Fruit fly (Drosophila melanogaster) whole organism, embryonic: ENCODE measurements around the gene Rab18.
A peak's percentile ranks its signal among the peaks of the same experiment; 100 is the strongest.

ENCODE experiments used
- Ada2b ChIP-seq: fragments of 200-800 bp; sonication (Bioruptor generic); IDR thresholded peaks from 2 replicates; pipeline ENCODE4 v1.3.6; 2022; ENCODE audit warnings: missing biosample characterization, missing genetic modification characterization
- Bteb2 ChIP-seq: fragments of 200-800 bp; sonication (Bioruptor generic); optimal IDR thresholded peaks from 2 replicates; lab custom pipeline; 2016; ENCODE audit warnings: missing biosample characterization, missing genetic modification characterization
- CG1024 ChIP-seq: fragments of 200-800 bp; sonication (Bioruptor generic); IDR thresholded peaks from 2 replicates; pipeline ENCODE4 v1.3.6; 2022; ENCODE audit warnings: missing biosample characterization, missing genetic modification characterization
- CG10366 ChIP-seq: fragments of 200-800 bp; sonication (Bioruptor generic); IDR thresholded peaks from 2 replicates; pipeline ENCODE4 v1.3.6; 2022; ENCODE audit warnings: missing biosample characterization, missing genetic modification characterization
- CG10979 ChIP-seq: fragments of 200-800 bp; sonication (Bioruptor generic); optimal IDR thresholded peaks from 2 replicates; lab custom pipeline; 2018; ENCODE audit warnings: missing biosample characterization, mild to moderate bottlenecking, missing genetic modification characterization, moderate library complexity
- CG11504 ChIP-seq: fragments of 200-800 bp; sonication (Bioruptor generic); optimal IDR thresholded peaks from 3 replicates; lab custom pipeline; 2019; ENCODE audit warnings: missing biosample characterization, mild to moderate bottlenecking, missing genetic modification characterization, moderate library complexity
- CG12236 ChIP-seq: fragments of 200-800 bp; sonication (Bioruptor generic); optimal IDR thresholded peaks from 2 replicates; lab custom pipeline; 2016; ENCODE audit warnings: missing biosample characterization, missing genetic modification characterization
- CG13296 ChIP-seq: fragments of 200-800 bp; sonication (Bioruptor generic); optimal IDR thresholded peaks from 3 replicates; lab custom pipeline; 2018; ENCODE audit warnings: missing biosample characterization, mild to moderate bottlenecking, missing genetic modification characterization
- CG14050 ChIP-seq: fragments of 200-800 bp; sonication (Bioruptor generic); IDR thresholded peaks from 3 replicates; pipeline ENCODE4 v1.3.6; 2022; ENCODE audit warnings: missing biosample characterization, missing genetic modification characterization
- CG14860 ChIP-seq: fragments of 200-800 bp; sonication (Bioruptor generic); IDR thresholded peaks from 3 replicates; pipeline ENCODE4 v1.3.6; 2022; ENCODE audit warnings: missing biosample characterization, missing genetic modification characterization; ENCODE audit not compliant: partially characterized antibody
- CG15269 ChIP-seq: fragments of 200-800 bp; sonication (Bioruptor generic); optimal IDR thresholded peaks from 2 replicates; lab custom pipeline; 2018; ENCODE audit warnings: missing biosample characterization, mild to moderate bottlenecking, missing genetic modification characterization, moderate library complexity
- CG15601 ChIP-seq: fragments of 200-800 bp; sonication (Bioruptor generic); optimal IDR thresholded peaks from 3 replicates; lab custom pipeline; 2019; ENCODE audit warnings: missing biosample characterization, mild to moderate bottlenecking, missing genetic modification characterization, moderate library complexity
- CG1602 ChIP-seq: fragments of 200-800 bp; sonication (Bioruptor generic); optimal IDR thresholded peaks from 3 replicates; lab custom pipeline; 2016; ENCODE audit warnings: missing biosample characterization, missing genetic modification characterization
- CG1603 ChIP-seq: fragments of 200-800 bp; sonication (Bioruptor generic); optimal IDR thresholded peaks from 2 replicates; lab custom pipeline; 2019; ENCODE audit warnings: missing biosample characterization, mild to moderate bottlenecking, missing genetic modification characterization, moderate library complexity
- CG17359 ChIP-seq: fragments of 200-800 bp; sonication (Bioruptor generic); optimal IDR thresholded peaks from 3 replicates; lab custom pipeline; 2018; ENCODE audit warnings: missing biosample characterization, mild to moderate bottlenecking, missing genetic modification characterization, moderate library complexity
- CG1792 ChIP-seq: fragments of 200-800 bp; sonication (Bioruptor generic); optimal IDR thresholded peaks from 2 replicates; lab custom pipeline; 2016; ENCODE audit warnings: missing biosample characterization, missing genetic modification characterization
- CG18262 ChIP-seq: fragments of 200-800 bp; optimal IDR thresholded peaks from 3 replicates; lab custom pipeline; 2019; ENCODE audit warnings: missing biosample characterization, mild to moderate bottlenecking, missing genetic modification characterization, moderate library complexity
- CG18599 ChIP-seq: fragments of 200-800 bp; sonication (Bioruptor generic); optimal IDR thresholded peaks from 3 replicates; lab custom pipeline; 2017; ENCODE audit warnings: missing biosample characterization, missing genetic modification characterization, mild to moderate bottlenecking, moderate library complexity, missing genetic modification reagents
- CG18764 ChIP-seq: fragments of 200-800 bp; sonication (Bioruptor generic); optimal IDR thresholded peaks from 3 replicates; lab custom pipeline; 2016; ENCODE audit warnings: missing biosample characterization, missing genetic modification characterization
- CG2678 ChIP-seq: fragments of 200-800 bp; sonication (Bioruptor generic); optimal IDR thresholded peaks from 3 replicates; lab custom pipeline; 2019; ENCODE audit warnings: missing biosample characterization, mild to moderate bottlenecking, missing genetic modification characterization, moderate library complexity
- CG2712 ChIP-seq: fragments of 200-800 bp; optimal IDR thresholded peaks from 3 replicates; lab custom pipeline; 2019; ENCODE audit warnings: missing biosample characterization, mild to moderate bottlenecking, missing genetic modification characterization, moderate library complexity
- CG4424 ChIP-seq: fragments of 200-800 bp; sonication (Bioruptor generic); optimal IDR thresholded peaks from 3 replicates; lab custom pipeline; 2016; ENCODE audit warnings: missing biosample characterization, missing genetic modification characterization
- CG4617 ChIP-seq: fragments of 200-800 bp; sonication (Bioruptor generic); optimal IDR thresholded peaks from 3 replicates; lab custom pipeline; 2016; ENCODE audit warnings: missing biosample characterization, missing genetic modification characterization, borderline replicate concordance
- CG5245 ChIP-seq: fragments of 200-800 bp; sonication (Bioruptor generic); optimal IDR thresholded peaks from 3 replicates; lab custom pipeline; 2016; ENCODE audit warnings: missing biosample characterization, missing genetic modification characterization
- CG8388 ChIP-seq: fragments of 200-800 bp; sonication (Bioruptor generic); optimal IDR thresholded peaks from 2 replicates; lab custom pipeline; 2019; ENCODE audit warnings: missing biosample characterization, mild to moderate bottlenecking, missing genetic modification characterization, moderate library complexity
- CG8924 ChIP-seq: fragments of 200-800 bp; optimal IDR thresholded peaks from 3 replicates; lab custom pipeline; 2019; ENCODE audit warnings: missing biosample characterization, mild to moderate bottlenecking, missing genetic modification characterization, moderate library complexity
- CoRest ChIP-seq: fragments of 200-800 bp; sonication (Bioruptor generic); optimal IDR thresholded peaks from 3 replicates; lab custom pipeline; 2018; ENCODE audit warnings: missing biosample characterization, mild to moderate bottlenecking, missing genetic modification characterization, moderate library complexity
- Dip2 ChIP-seq: fragments of 200-800 bp; sonication (Bioruptor generic); IDR thresholded peaks from 2 replicates; pipeline ENCODE4 v1.3.6; 2022; ENCODE audit warnings: missing biosample characterization, missing genetic modification characterization
- H15 ChIP-seq: fragments of 200-800 bp; sonication (Bioruptor generic); IDR thresholded peaks from 3 replicates; pipeline ENCODE4 v1.3.6; 2022; ENCODE audit warnings: missing biosample characterization, missing genetic modification characterization
- Ravus ChIP-seq: fragments of 200-800 bp; sonication (Bioruptor generic); IDR thresholded peaks from 2 replicates; pipeline ENCODE4 v1.3.6; 2022; ENCODE audit warnings: missing biosample characterization, missing genetic modification characterization
- Spps ChIP-seq: fragments of 200-800 bp; sonication (Bioruptor generic); optimal IDR thresholded peaks from 2 replicates; lab custom pipeline; 2018; ENCODE audit warnings: missing biosample characterization, mild to moderate bottlenecking, missing genetic modification characterization
- Xbp1 ChIP-seq: fragments of 200-800 bp; sonication (Bioruptor generic); optimal IDR thresholded peaks from 3 replicates; lab custom pipeline; 2016; ENCODE audit warnings: missing biosample characterization, mild to moderate bottlenecking, missing genetic modification characterization
- Xrp1 ChIP-seq: fragments of 200-800 bp; sonication (Bioruptor generic); IDR thresholded peaks from 2 replicates; pipeline ENCODE4 v1.3.6; 2022; ENCODE audit warnings: missing biosample characterization, missing genetic modification characterization
- ac ChIP-seq: fragments of 200-800 bp; sonication (Bioruptor generic); optimal IDR thresholded peaks from 3 replicates; lab custom pipeline; 2017; ENCODE audit warnings: missing biosample characterization, mild to moderate bottlenecking, missing genetic modification characterization
- ase ChIP-seq: fragments of 200-800 bp; sonication (Bioruptor generic); IDR thresholded peaks from 3 replicates; pipeline ENCODE4 v1.3.6; 2022; ENCODE audit warnings: missing biosample characterization, missing genetic modification characterization
- ci ChIP-seq: fragments of 200-800 bp; sonication (Bioruptor generic); IDR thresholded peaks from 3 replicates; pipeline ENCODE4 v1.3.6; 2022; ENCODE audit warnings: missing biosample characterization, missing genetic modification characterization
- grau ChIP-seq: fragments of 200-800 bp; optimal IDR thresholded peaks from 3 replicates; lab custom pipeline; 2019; ENCODE audit warnings: missing biosample characterization, mild to moderate bottlenecking, missing genetic modification characterization, moderate library complexity
- hkb ChIP-seq, 2 experiments: fragments of 200-800 bp in 1 of 2; fragments of >200 bp in 1 of 2; sonication (Bioruptor generic) in 1 of 2; IDR thresholded peaks in 1 of 2; optimal IDR thresholded peaks in 1 of 2; 2 replicates each; pipeline versions ENCODE4 v1.3.6 to Lab custom; 2017 to 2022; ENCODE audit warnings: missing biosample characterization in 1 of 2, missing genetic modification characterization in 1 of 2
- jumu ChIP-seq: fragments of 200-800 bp; sonication (Bioruptor generic); optimal IDR thresholded peaks from 3 replicates; lab custom pipeline; 2016; ENCODE audit warnings: missing biosample characterization, missing genetic modification characterization
- nerfin-1 ChIP-seq: fragments of 200-800 bp; sonication (Bioruptor generic); optimal IDR thresholded peaks from 3 replicates; lab custom pipeline; 2019; ENCODE audit warnings: missing biosample characterization, mild to moderate bottlenecking, missing genetic modification characterization, moderate library complexity
- pho ChIP-seq: fragments of 200-800 bp; sonication (Bioruptor generic); optimal IDR thresholded peaks from 2 replicates; lab custom pipeline; 2016; ENCODE audit warnings: missing biosample characterization, missing genetic modification characterization
- prd ChIP-seq, 3 experiments: fragments of >200 bp in 2 of 3; fragments of 200-800 bp in 1 of 3; sonication (Bioruptor generic) in 1 of 3; optimal IDR thresholded peaks in 2 of 3; IDR thresholded peaks in 1 of 3; 2 replicates in 2 of 3; 3 replicates in 1 of 3; pipeline versions ENCODE4 v1.3.6 to Lab custom; 2017 to 2022; ENCODE audit warnings: missing biosample characterization in 1 of 3, missing genetic modification characterization in 1 of 3
- sd ChIP-seq: fragments of 200-800 bp; sonication (Bioruptor generic); optimal IDR thresholded peaks from 3 replicates; lab custom pipeline; 2018; ENCODE audit warnings: missing biosample characterization, mild to moderate bottlenecking, missing genetic modification characterization, moderate library complexity
- stwl ChIP-seq: fragments of 200-800 bp; sonication (Bioruptor generic); optimal IDR thresholded peaks from 3 replicates; lab custom pipeline; 2018; ENCODE audit warnings: missing biosample characterization, mild to moderate bottlenecking, missing genetic modification characterization, moderate library complexity
- sug ChIP-seq: fragments of 200-800 bp; optimal IDR thresholded peaks from 2 replicates; lab custom pipeline; 2019; ENCODE audit warnings: missing biosample characterization, mild to moderate bottlenecking, missing genetic modification characterization, moderate library complexity
- tgo ChIP-seq: fragments of 200-800 bp; sonication (Bioruptor generic); IDR thresholded peaks from 3 replicates; pipeline ENCODE4 v1.3.6; 2022; ENCODE audit warnings: missing biosample characterization, missing genetic modification characterization
- tin ChIP-seq: fragments of 200-800 bp; sonication (Bioruptor generic); optimal IDR thresholded peaks from 3 replicates; lab custom pipeline; 2016; ENCODE audit warnings: missing biosample characterization, missing genetic modification characterization
- twi ChIP-seq: fragments of 200-800 bp; optimal IDR thresholded peaks from 2 replicates; lab custom pipeline; 2019; ENCODE audit warnings: missing biosample characterization, mild to moderate bottlenecking, missing genetic modification characterization, moderate library complexity

Gene Rab18

dm6 chrX:5648437-5648959 is 23.1 kb downstream of the Rab18 start, which contains the start of gene OtopLa (continued):
- TF ChIP-seq grau (tag; lab: Kevin White, UChicago): peak; percentile 77
- peak; percentile 75 for TF ChIP-seq CG8924
- TF ChIP-seq pho (GFP tag; lab: Kevin White, UChicago): peak; percentile 54
- peak; percentile 87 for TF ChIP-seq CG10366
- peak; percentile 69 for TF ChIP-seq CG1602 (GFP tag; lab: Kevin White, UChicago)
- peak; percentile 72 for TF ChIP-seq CG13296
- peak; percentile 60 for TF ChIP-seq CG1792 (GFP tag; lab: Kevin White, UChicago)
- TF ChIP-seq CG4617 (GFP tag; lab: Kevin White, UChicago): peak; percentile 28
- peak; percentile 82 for TF ChIP-seq CG5245 (GFP tag; lab: Kevin White, UChicago)
- peak; percentile 82 for TF ChIP-seq ase (GFP tag; lab: Robert Waterston, UW)
- no peak for TF ChIP-seq Dip2 (GFP tag; lab: Robert Waterston, UW)
- TF ChIP-seq, all 482 proteins: peak for 397

- no peak for TF ChIP-seq Bteb2
- no peak for TF ChIP-seq sug
- peak; percentile 23 for TF ChIP-seq Xbp1 (GFP tag; lab: Kevin White, UChicago)
- TF ChIP-seq CG18262 (tag; lab: Kevin White, UChicago): peak; percentile 31
- TF ChIP-seq ci (GFP tag; lab: Robert Waterston, UW): peak; percentile 45; the same call in 1 of the 3 replicates
- TF ChIP-seq CG15601 (tag; lab: Kevin White, UChicago): peak; percentile 16
- no peak for TF ChIP-seq prd (optimal IDR thresholded peaks at IDR 0.05; lab: Kevin White, UChicago)
- TF ChIP-seq prd (GFP tag; IDR thresholded peaks at IDR 0.05; lab: Robert Waterston, UW): peak; percentile 18; the same call in 1 of the 3 replicates
- no peak for TF ChIP-seq tgo (GFP tag; lab: Robert Waterston, UW)
- peak; percentile 8 for TF ChIP-seq tin
- TF ChIP-seq Spps (tag; lab: Kevin White, UChicago): no peak
- no peak for TF ChIP-seq CG18764 (GFP tag; lab: Kevin White, UChicago)
- TF ChIP-seq twi (tag; lab: Kevin White, UChicago): no peak
- peak; percentile 46 for TF ChIP-seq CG2678 (tag; lab: Kevin White, UChicago)
- TF ChIP-seq hkb (optimal IDR thresholded peaks at IDR 0.05; lab: Kevin White, UChicago): no peak
- TF ChIP-seq hkb (GFP tag; IDR thresholded peaks at IDR 0.05; lab: Robert Waterston, UW): peak; percentile 10; the same call in 1 of the 2 replicates
- 0 out of 2 replicates have a peak, but pooled peaks have one; percentile 4 for TF ChIP-seq CG1024 (GFP tag; lab: Robert Waterston, UW)
- peak; percentile 61 for TF ChIP-seq CG10979 (tag; lab: Kevin White, UChicago)
- TF ChIP-seq H15: no peak
- no peak for TF ChIP-seq sd (tag; lab: Kevin White, UChicago)
- peak; percentile 53 for TF ChIP-seq CG11504 (tag; lab: Kevin White, UChicago)
- TF ChIP-seq CoRest: peak; percentile 17
- TF ChIP-seq CG1603 (tag; lab: Kevin White, UChicago): peak; percentile 6
- no peak for TF ChIP-seq CG14860 (GFP tag; lab: Robert Waterston, UW)
- TF ChIP-seq nerfin-1: peak; percentile 30
- peak; percentile 22; the same call in 1 of the 2 replicates for TF ChIP-seq Xrp1 (GFP tag; lab: Robert Waterston, UW)
- TF ChIP-seq CG8388 (GFP tag; lab: Kevin White, UChicago): peak; percentile 16
- peak; percentile 13 for TF ChIP-seq CG4424 (GFP tag; lab: Kevin White, UChicago)
- TF ChIP-seq jumu (GFP tag; lab: Kevin White, UChicago): peak; percentile 13
- TF ChIP-seq stwl (tag; lab: Kevin White, UChicago): no peak
- TF ChIP-seq CG15269 (tag; lab: Kevin White, UChicago): peak; percentile 14
- TF ChIP-seq CG12236 (GFP tag; lab: Kevin White, UChicago): no peak
- peak; percentile 41 for TF ChIP-seq CG2712 (tag; lab: Kevin White, UChicago)
- no peak for TF ChIP-seq ac (GFP tag; lab: Kevin White, UChicago)
- TF ChIP-seq Ada2b (GFP tag; lab: Robert Waterston, UW): no peak
- TF ChIP-seq CG14050 (GFP tag; lab: Robert Waterston, UW): no peak
- TF ChIP-seq grau (tag; lab: Kevin White, UChicago): peak; percentile 17
- TF ChIP-seq CG18599 (GFP tag; lab: Kevin White, UChicago): peak; percentile 46
- TF ChIP-seq Ravus: no peak
- peak; percentile 43 for TF ChIP-seq CG17359 (tag; lab: Kevin White, UChicago)
These were observed 25.4 kb downstream of the Rab18 start for dm6 chrX:5646228-5646627.
